Fruit fly (Drosophila melanogaster) whole organism, embryonic: ENCODE data around the gene CG5938.

Experiments used
- Ada2b ChIP-seq: fragments of 200-800 bp; sonication (Bioruptor generic); IDR thresholded peaks from 2 replicates; pipeline ENCODE4 v1.3.6; 2022; ENCODE audit warnings: missing biosample characterization, missing genetic modification characterization
- CG10321 ChIP-seq: fragments of 200-800 bp; sonication (Bioruptor generic); IDR thresholded peaks from 2 replicates; pipeline ENCODE4 v1.3.6; 2022; ENCODE audit warnings: missing biosample characterization, missing genetic modification characterization
- CG10565 ChIP-seq: fragments of 200-800 bp; sonication (Bioruptor generic); optimal IDR thresholded peaks from 3 replicates; lab custom pipeline; 2016; ENCODE audit warnings: missing biosample characterization, mild to moderate bottlenecking, missing genetic modification characterization
- CG12071 ChIP-seq: fragments of 200-800 bp; sonication (Bioruptor generic); optimal IDR thresholded peaks from 3 replicates; lab custom pipeline; 2018; ENCODE audit warnings: missing biosample characterization, mild to moderate bottlenecking, missing genetic modification characterization
- CG1233 ChIP-seq: fragments of 200-800 bp; sonication (Bioruptor generic); optimal IDR thresholded peaks from 4 replicates; lab custom pipeline; 2018; ENCODE audit warnings: missing biosample characterization, mild to moderate bottlenecking, missing genetic modification characterization
- CG12942 ChIP-seq: fragments of 200-800 bp; sonication (Bioruptor generic); optimal IDR thresholded peaks from 3 replicates; lab custom pipeline; 2016; ENCODE audit warnings: missing biosample characterization, missing genetic modification characterization
- CG14441 ChIP-seq: fragments of 200-800 bp; sonication (Bioruptor generic); IDR thresholded peaks from 2 replicates; pipeline ENCODE4 v1.3.6; 2022; ENCODE audit warnings: missing biosample characterization, missing genetic modification characterization
- CG15269 ChIP-seq: fragments of 200-800 bp; sonication (Bioruptor generic); optimal IDR thresholded peaks from 2 replicates; lab custom pipeline; 2018; ENCODE audit warnings: missing biosample characterization, mild to moderate bottlenecking, missing genetic modification characterization, moderate library complexity
- CG17802 ChIP-seq: fragments of 200-800 bp; sonication (Bioruptor generic); optimal IDR thresholded peaks from 2 replicates; lab custom pipeline; 2018; ENCODE audit warnings: missing biosample characterization, mild to moderate bottlenecking, missing genetic modification characterization, moderate library complexity
- CG17829 ChIP-seq: fragments of 200-800 bp; optimal IDR thresholded peaks from 2 replicates; lab custom pipeline; 2019; ENCODE audit warnings: missing biosample characterization, mild to moderate bottlenecking, missing genetic modification characterization, moderate library complexity
- CG17912 ChIP-seq: fragments of 200-800 bp; sonication (Bioruptor generic); optimal IDR thresholded peaks from 2 replicates; lab custom pipeline; 2018; ENCODE audit warnings: missing biosample characterization, mild to moderate bottlenecking, missing genetic modification characterization
- CG2116 ChIP-seq: fragments of 200-800 bp; sonication (Bioruptor generic); optimal IDR thresholded peaks from 3 replicates; lab custom pipeline; 2018; ENCODE audit warnings: missing biosample characterization, mild to moderate bottlenecking, missing genetic modification characterization
- CG4424 ChIP-seq: fragments of 200-800 bp; sonication (Bioruptor generic); optimal IDR thresholded peaks from 3 replicates; lab custom pipeline; 2016; ENCODE audit warnings: missing biosample characterization, missing genetic modification characterization
- CG4730 ChIP-seq: fragments of 200-800 bp; sonication (Bioruptor generic); IDR thresholded peaks from 2 replicates; pipeline ENCODE4 v1.3.6; 2022; ENCODE audit warnings: missing biosample characterization, missing genetic modification characterization
- CG7786 ChIP-seq: fragments of 200-800 bp; sonication (Bioruptor generic); optimal IDR thresholded peaks from 2 replicates; lab custom pipeline; 2016; ENCODE audit warnings: missing biosample characterization, missing genetic modification characterization
- CG7928 ChIP-seq: fragments of 200-800 bp; sonication (Bioruptor generic); optimal IDR thresholded peaks from 2 replicates; lab custom pipeline; 2017; ENCODE audit warnings: missing biosample characterization, mild to moderate bottlenecking, missing genetic modification characterization
- CG9932 ChIP-seq: fragments of 200-800 bp; sonication (Bioruptor generic); IDR thresholded peaks from 2 replicates; pipeline ENCODE4 v1.3.6; 2022; ENCODE audit warnings: missing biosample characterization, missing genetic modification characterization
- Dbx ChIP-seq: fragments of 200-800 bp; sonication (Bioruptor generic); IDR thresholded peaks from 3 replicates; pipeline ENCODE4 v1.3.6; 2022; ENCODE audit warnings: missing biosample characterization, missing genetic modification characterization
- Doc2 ChIP-seq: fragments of 200-800 bp; sonication (Bioruptor generic); IDR thresholded peaks from 2 replicates; pipeline ENCODE4 v1.3.6; 2022; ENCODE audit warnings: missing biosample characterization, missing genetic modification characterization
- Doc3 ChIP-seq: fragments of 200-800 bp; sonication (Bioruptor generic); IDR thresholded peaks from 3 replicates; pipeline ENCODE4 v1.3.6; 2022; ENCODE audit warnings: missing biosample characterization, missing genetic modification characterization; ENCODE audit not compliant: partially characterized antibody
- Dref ChIP-seq: fragments of 200-800 bp; sonication (Bioruptor generic); IDR thresholded peaks from 2 replicates; pipeline ENCODE4 v1.3.6; 2022; ENCODE audit warnings: missing biosample characterization, missing genetic modification characterization
- Fer3 ChIP-seq: fragments of 200-800 bp; sonication (Bioruptor generic); optimal IDR thresholded peaks from 2 replicates; lab custom pipeline; 2018; ENCODE audit warnings: missing biosample characterization, mild to moderate bottlenecking, missing genetic modification characterization, moderate library complexity
- Hmr ChIP-seq: fragments of 200-800 bp; sonication (Bioruptor generic); optimal IDR thresholded peaks from 3 replicates; lab custom pipeline; 2017; ENCODE audit warnings: mild to moderate bottlenecking, missing biosample characterization, missing genetic modification reagents, missing genetic modification characterization
- Hmx ChIP-seq: fragments of 200-800 bp; sonication (Bioruptor generic); optimal IDR thresholded peaks from 2 replicates; lab custom pipeline; 2016; ENCODE audit warnings: missing biosample characterization, missing genetic modification characterization
- MTF-1 ChIP-seq: fragments of 200-800 bp; sonication (Bioruptor generic); optimal IDR thresholded peaks from 2 replicates; lab custom pipeline; 2018; ENCODE audit warnings: missing biosample characterization, mild to moderate bottlenecking, missing genetic modification characterization, borderline replicate concordance
- Med ChIP-seq: fragments of 200-800 bp; sonication (Bioruptor generic); peaks from one replicate; lab custom pipeline; 2016; ENCODE audit warnings: missing biosample characterization, missing genetic modification characterization, mild to moderate bottlenecking, inconsistent platforms, moderate library complexity
- Rfx ChIP-seq: fragments of 200-800 bp; sonication (Bioruptor generic); IDR thresholded peaks from 2 replicates; pipeline ENCODE4 v1.3.6; 2022; ENCODE audit warnings: missing biosample characterization, missing genetic modification characterization
- Scr ChIP-seq: fragments of 200-800 bp; sonication (Bioruptor generic); IDR thresholded peaks from 2 replicates; pipeline ENCODE4 v1.3.6; 2022; ENCODE audit warnings: missing biosample characterization, missing genetic modification characterization; ENCODE audit not compliant: partially characterized antibody
- Ssrp ChIP-seq: fragments of 200-800 bp; sonication (Bioruptor generic); optimal IDR thresholded peaks from 2 replicates; lab custom pipeline; 2018; ENCODE audit warnings: missing biosample characterization, mild to moderate bottlenecking, missing genetic modification characterization, moderate library complexity
- YL-1 ChIP-seq: fragments of 200-800 bp; sonication (Bioruptor generic); optimal IDR thresholded peaks from 3 replicates; lab custom pipeline; 2017; ENCODE audit warnings: missing biosample characterization, mild to moderate bottlenecking, missing genetic modification characterization
- ap ChIP-seq: fragments of 200-800 bp; sonication (Bioruptor generic); IDR thresholded peaks from 2 replicates; pipeline ENCODE4 v1.3.6; 2022; ENCODE audit warnings: missing biosample characterization, missing genetic modification characterization
- ato ChIP-seq: fragments of 200-800 bp; sonication (Bioruptor generic); IDR thresholded peaks from 2 replicates; pipeline ENCODE4 v1.3.6; 2022; ENCODE audit warnings: missing biosample characterization, missing genetic modification characterization; ENCODE audit not compliant: partially characterized antibody
- crc ChIP-seq: fragments of 200-800 bp; sonication (Bioruptor generic); optimal IDR thresholded peaks from 2 replicates; lab custom pipeline; 2016; ENCODE audit warnings: missing biosample characterization, missing genetic modification characterization
- croc ChIP-seq: fragments of 200-800 bp; sonication (Bioruptor generic); conservative IDR thresholded peaks from 3 replicates; pipeline ENCODE4 v1.3.6; 2022; ENCODE audit warnings: missing biosample characterization, missing genetic modification characterization
- danr ChIP-seq: fragments of 200-800 bp; sonication (Bioruptor generic); IDR thresholded peaks from 2 replicates; pipeline ENCODE4 v1.3.6; 2022; ENCODE audit warnings: missing biosample characterization, missing genetic modification characterization
- dmrt99B ChIP-seq: fragments of 200-800 bp; sonication (Bioruptor generic); optimal IDR thresholded peaks from 2 replicates; lab custom pipeline; 2018; ENCODE audit warnings: missing biosample characterization, mild to moderate bottlenecking, missing genetic modification characterization, moderate library complexity
- exex ChIP-seq: fragments of 200-800 bp; sonication (Bioruptor generic); optimal IDR thresholded peaks from 4 replicates; lab custom pipeline; 2018; ENCODE audit warnings: missing biosample characterization, mild to moderate bottlenecking, missing genetic modification characterization, moderate library complexity
- hb ChIP-seq: fragments of 200-800 bp; sonication (Bioruptor generic); IDR thresholded peaks from 3 replicates; pipeline ENCODE4 v1.3.6; 2022; ENCODE audit warnings: missing biosample characterization, missing genetic modification characterization; ENCODE audit not compliant: partially characterized antibody
- jing ChIP-seq: fragments of 200-800 bp; sonication (Bioruptor generic); optimal IDR thresholded peaks from 2 replicates; lab custom pipeline; 2018; ENCODE audit warnings: missing biosample characterization, mild to moderate bottlenecking, missing genetic modification characterization
- jumu ChIP-seq: fragments of 200-800 bp; sonication (Bioruptor generic); optimal IDR thresholded peaks from 3 replicates; lab custom pipeline; 2016; ENCODE audit warnings: missing biosample characterization, missing genetic modification characterization
- mld ChIP-seq: fragments of 200-800 bp; sonication (Bioruptor generic); IDR thresholded peaks from 3 replicates; pipeline ENCODE4 v1.3.6; 2022; ENCODE audit warnings: missing biosample characterization, missing genetic modification characterization; ENCODE audit not compliant: partially characterized antibody
- pfk ChIP-seq: fragments of 200-800 bp; sonication (Bioruptor generic); optimal IDR thresholded peaks from 2 replicates; lab custom pipeline; 2018; ENCODE audit warnings: missing biosample characterization, mild to moderate bottlenecking, missing genetic modification characterization, moderate library complexity
- prd ChIP-seq, 3 experiments: fragments of >200 bp in 2 of 3; fragments of 200-800 bp in 1 of 3; sonication (Bioruptor generic) in 1 of 3; optimal IDR thresholded peaks in 2 of 3; IDR thresholded peaks in 1 of 3; 2 replicates in 2 of 3; 3 replicates in 1 of 3; pipeline versions ENCODE4 v1.3.6 to Lab custom; 2017 to 2022; ENCODE audit warnings: missing biosample characterization in 1 of 3, missing genetic modification characterization in 1 of 3
- sim ChIP-seq: fragments of 200-800 bp; sonication (Bioruptor generic); IDR thresholded peaks from 2 replicates; pipeline ENCODE4 v1.3.6; 2022; ENCODE audit warnings: missing biosample characterization, missing genetic modification characterization
- sr ChIP-seq: fragments of 200-800 bp; sonication (Bioruptor generic); IDR thresholded peaks from 3 replicates; pipeline ENCODE4 v1.3.6; 2022; ENCODE audit warnings: missing biosample characterization, missing genetic modification characterization
- toy ChIP-seq: fragments of 200-800 bp; sonication (Bioruptor generic); IDR thresholded peaks from 2 replicates; pipeline ENCODE4 v1.3.6; 2022; ENCODE audit warnings: missing biosample characterization, missing genetic modification characterization
- trh ChIP-seq: fragments of 200-800 bp; sonication (Bioruptor generic); optimal IDR thresholded peaks from 2 replicates; lab custom pipeline; 2016; ENCODE audit warnings: missing biosample characterization, missing genetic modification characterization
- unc-4 ChIP-seq: fragments of 200-800 bp; sonication (Bioruptor generic); IDR thresholded peaks from 2 replicates; pipeline ENCODE4 v1.3.6; 2022; ENCODE audit warnings: missing biosample characterization, missing genetic modification characterization; ENCODE audit not compliant: partially characterized antibody
- usp ChIP-seq: fragments of >200 bp; optimal IDR thresholded peaks from 2 replicates; lab custom pipeline; 2017; ENCODE audit warnings: missing biosample characterization, missing genetic modification characterization
- wor ChIP-seq: fragments of 200-800 bp; sonication (Bioruptor generic); IDR thresholded peaks from 2 replicates; pipeline ENCODE4 v1.3.6; 2022; ENCODE audit warnings: missing biosample characterization, missing genetic modification characterization
- zfh1 ChIP-seq: fragments of 200-800 bp; sonication (Bioruptor generic); IDR thresholded peaks from 3 replicates; pipeline ENCODE4 v1.3.6; 2022; ENCODE audit warnings: missing biosample characterization, missing genetic modification characterization

CG5938 gene

DNA sequence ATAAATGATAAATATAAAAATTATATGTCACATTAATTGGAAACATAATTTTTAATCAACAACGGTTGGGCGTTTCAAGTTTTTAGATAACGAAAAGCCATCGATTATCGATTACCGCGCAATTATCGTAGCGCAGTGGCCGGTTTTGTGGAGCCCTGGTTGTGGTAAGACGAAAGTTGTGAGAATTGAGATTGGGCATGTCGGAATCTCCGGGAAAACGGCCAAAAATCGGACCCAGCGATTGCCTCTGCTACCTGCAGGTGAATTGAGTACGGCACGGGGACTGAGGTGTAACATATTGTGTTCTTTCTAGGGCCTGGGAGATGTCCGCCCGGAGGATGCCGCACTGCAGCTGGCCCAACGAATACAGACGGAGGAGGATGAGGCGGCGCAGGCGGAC lies 9.1 kb downstream of the CG5938 start, which contains the start of gene CG3368 (continued):
- TF ChIP-seq CG1233 (GFP tag; lab: Kevin White, UChicago) (no peak), sim (GFP tag; lab: Robert Waterston, UW) (no peak), hb (GFP tag; lab: Robert Waterston, UW) (peak; percentile 62; the same call in 2 of the 3 replicates), exex (tag; lab: Kevin White, UChicago) (peak; percentile 20), Doc2 (GFP tag; lab: Robert Waterston, UW) (no peak), ato (GFP tag; lab: Robert Waterston, UW) (peak; percentile 61; the same call in 1 of the 2 replicates), zfh1 (0 out of 3 replicates have a peak, but pooled peaks have one; percentile 29), CG4730 (GFP tag; lab: Robert Waterston, UW) (no peak), Rfx (GFP tag; lab: Robert Waterston, UW) (no peak), CG17912 (no peak), Scr (peak; percentile 71), jumu (GFP tag; lab: Kevin White, UChicago) (no peak), unc-4 (GFP tag; lab: Robert Waterston, UW) (peak; percentile 56), CG10565 (GFP tag; lab: Kevin White, UChicago) (no peak), CG12942 (no peak), croc (no peak), Hmx (GFP tag; lab: Kevin White, UChicago) (no peak), YL-1 (GFP tag; lab: Kevin White, UChicago) (peak; percentile 60), Hmr (GFP tag; lab: Kevin White, UChicago) (no peak), ap (no peak), Doc3 (GFP tag; lab: Robert Waterston, UW) (peak; percentile 24; the same call in 1 of the 3 replicates), MTF-1 (no peak), CG12071 (GFP tag; lab: Kevin White, UChicago) (no peak), CG7786 (no peak), crc (GFP tag; lab: Kevin White, UChicago) (no peak), Dref (GFP tag; lab: Robert Waterston, UW) (peak; percentile 85), pfk (GFP tag; lab: Kevin White, UChicago) (no peak), CG4424 (GFP tag; lab: Kevin White, UChicago) (no peak), CG10321 (GFP tag; lab: Robert Waterston, UW) (no peak), CG7928 (GFP tag; lab: Kevin White, UChicago) (peak; percentile 93), toy (GFP tag; lab: Robert Waterston, UW) (no peak), jing (no peak), Ssrp (no peak), usp (GFP tag; lab: Kevin White, UChicago) (no peak), danr (GFP tag; lab: Robert Waterston, UW) (no peak), Dbx (GFP tag; lab: Robert Waterston, UW) (no peak), dmrt99B (tag; lab: Kevin White, UChicago) (no peak), CG17802 (no peak), prd (optimal IDR thresholded peaks at IDR 0.05; lab: Kevin White, UChicago) (no peak), prd (GFP tag; IDR thresholded peaks at IDR 0.05; lab: Robert Waterston, UW) (no peak), Fer3 (tag; lab: Kevin White, UChicago) (no peak), Ada2b (GFP tag; lab: Robert Waterston, UW) (no peak), wor (no peak), CG9932 (GFP tag; lab: Robert Waterston, UW) (no peak), Med (GFP tag; lab: Kevin White, UChicago) (peak; percentile 61), CG2116 (peak; percentile 52), trh (GFP tag; lab: Kevin White, UChicago) (no peak), CG15269 (tag; lab: Kevin White, UChicago) (no peak), sr (GFP tag; lab: Robert Waterston, UW) (no peak), mld (GFP tag; lab: Robert Waterston, UW) (peak; percentile 55; the same call in 1 of the 3 replicates), CG17829 (tag; lab: Kevin White, UChicago) (no peak), CG14441 (GFP tag; lab: Robert Waterston, UW) (no peak)
